Worm (Caenorhabditis elegans): ENCODE measurements around the gene cec-6.

Gene cec-6

DNA sequence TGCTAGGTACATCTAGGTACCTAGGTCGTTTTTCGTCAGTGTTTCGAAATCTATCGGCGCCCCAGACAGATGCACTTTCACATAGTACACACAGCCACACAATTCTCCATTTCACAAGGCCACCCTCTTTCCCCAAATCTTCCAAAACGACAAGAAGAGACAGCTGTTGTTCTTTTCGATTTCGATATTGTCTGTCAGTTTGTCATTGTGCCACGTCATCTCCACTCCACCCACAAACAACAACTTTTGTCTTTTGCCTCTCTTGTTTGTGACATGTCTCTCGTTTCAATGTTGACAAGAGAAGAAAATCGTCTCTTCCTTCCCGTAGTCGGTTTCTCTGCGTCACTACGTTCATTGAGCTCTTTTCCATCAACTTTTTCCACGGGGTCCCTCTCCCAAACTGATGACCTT, 49.1 kb downstream of the cec-6 start:
- TF ChIP-seq egl-27 (tag; optimal IDR thresholded peaks at IDR 0.05) (peak; percentile 55), lin-15B (tag; optimal IDR thresholded peaks at IDR 0.05) (peak; percentile 24), fos-1 (tag; optimal IDR thresholded peaks at IDR 0.05) (no peak), jun-1 (tag; optimal IDR thresholded peaks at IDR 0.05) (peak; percentile 30), ceh-28 (tag; optimal IDR thresholded peaks at IDR 0.05) (peak; percentile 16), unc-62 (GFP tag; optimal IDR thresholded peaks at IDR 0.05) (peak; percentile 75), nhr-28 (tag; optimal IDR thresholded peaks at IDR 0.05) (no peak), nhr-43 (tag; optimal IDR thresholded peaks at IDR 0.05; ENCODE audit: poor library complexity, severe bottlenecking) (peak; percentile 51), elt-3 (tag; optimal IDR thresholded peaks at IDR 0.05) (no peak), nfya-1 (tag; optimal IDR thresholded peaks at IDR 0.05; ENCODE audit: insufficient read depth) (peak; percentile 71), nhr-77 (tag; optimal IDR thresholded peaks at IDR 0.05) (no peak), nhr-12 (tag; optimal IDR thresholded peaks at IDR 0.05) (no peak), fkh-2 (tag; optimal IDR thresholded peaks at IDR 0.05) (peak; percentile 98), eor-1 (tag; optimal IDR thresholded peaks at IDR 0.05) (no peak), ceh-82 (tag; optimal IDR thresholded peaks at IDR 0.05) (no peak), lin-39 (tag; optimal IDR thresholded peaks at IDR 0.05) (peak; percentile 83), daf-12 (tag; optimal IDR thresholded peaks at IDR 0.05) (no peak), nhr-11 (tag; optimal IDR thresholded peaks at IDR 0.05) (no peak), nhr-25 (tag; optimal IDR thresholded peaks at IDR 0.05) (peak; percentile 80), elt-1 (tag; optimal IDR thresholded peaks at IDR 0.05) (peak; percentile 15), hmg-11 (tag; optimal IDR thresholded peaks at IDR 0.05) (peak; percentile 38), egl-5 (tag; optimal IDR thresholded peaks at IDR 0.05) (peak; percentile 68), pha-4 (tag; optimal IDR thresholded peaks at IDR 0.05) (peak; percentile 100), ama-1 (optimal IDR thresholded peaks at IDR 0.05) (peak; percentile 75), nhr-76 (tag; optimal IDR thresholded peaks at IDR 0.05) (no peak), nhr-23 (tag; optimal IDR thresholded peaks at IDR 0.05) (peak; percentile 53), snpc-4 (tag; optimal IDR thresholded peaks at IDR 0.05) (peak; percentile 30), skn-1 (tag; optimal IDR thresholded peaks at IDR 0.05) (no peak), lsy-12 (tag; optimal IDR thresholded peaks at IDR 0.05) (peak; percentile 0)

DNA sequence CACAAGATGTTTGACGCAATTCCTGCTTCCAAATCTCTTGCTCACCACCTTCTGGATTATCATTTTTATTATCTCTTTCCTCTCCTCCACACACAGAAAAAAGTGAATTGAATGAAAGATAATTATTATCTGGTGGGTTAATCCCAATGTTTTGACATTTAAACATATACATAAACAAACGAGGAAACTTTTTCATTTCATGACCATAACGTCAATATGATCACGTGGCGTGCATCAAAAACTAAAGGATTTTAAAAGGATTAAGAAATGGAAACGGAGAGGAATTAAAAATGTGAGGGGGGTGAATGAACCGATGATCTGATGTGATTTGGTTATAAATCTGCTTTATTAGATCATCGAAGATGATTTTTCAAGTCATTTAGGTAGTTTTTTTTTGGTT, 50.9 kb downstream of the cec-6 start:
- TF ChIP-seq pha-4 (tag; optimal IDR thresholded peaks at IDR 0.05) (no peak), skn-1 (tag; optimal IDR thresholded peaks at IDR 0.05) (no peak), jun-1 (tag; optimal IDR thresholded peaks at IDR 0.05) (no peak), pqm-1 (tag; optimal IDR thresholded peaks at IDR 0.05) (no peak), R02D3.7 (tag; optimal IDR thresholded peaks at IDR 0.05) (no peak), ceh-28 (tag; optimal IDR thresholded peaks at IDR 0.05) (no peak), nhr-237 (tag; optimal IDR thresholded peaks at IDR 0.05) (no peak), ztf-4 (tag; optimal IDR thresholded peaks at IDR 0.05) (no peak), fkh-2 (tag; optimal IDR thresholded peaks at IDR 0.05) (no peak), eor-1 (tag; optimal IDR thresholded peaks at IDR 0.05) (no peak)

All from whole organism, L3 larva.